Worm (Caenorhabditis elegans): ENCODE results near the gene wdr-46.

wdr-46 gene

DNA sequence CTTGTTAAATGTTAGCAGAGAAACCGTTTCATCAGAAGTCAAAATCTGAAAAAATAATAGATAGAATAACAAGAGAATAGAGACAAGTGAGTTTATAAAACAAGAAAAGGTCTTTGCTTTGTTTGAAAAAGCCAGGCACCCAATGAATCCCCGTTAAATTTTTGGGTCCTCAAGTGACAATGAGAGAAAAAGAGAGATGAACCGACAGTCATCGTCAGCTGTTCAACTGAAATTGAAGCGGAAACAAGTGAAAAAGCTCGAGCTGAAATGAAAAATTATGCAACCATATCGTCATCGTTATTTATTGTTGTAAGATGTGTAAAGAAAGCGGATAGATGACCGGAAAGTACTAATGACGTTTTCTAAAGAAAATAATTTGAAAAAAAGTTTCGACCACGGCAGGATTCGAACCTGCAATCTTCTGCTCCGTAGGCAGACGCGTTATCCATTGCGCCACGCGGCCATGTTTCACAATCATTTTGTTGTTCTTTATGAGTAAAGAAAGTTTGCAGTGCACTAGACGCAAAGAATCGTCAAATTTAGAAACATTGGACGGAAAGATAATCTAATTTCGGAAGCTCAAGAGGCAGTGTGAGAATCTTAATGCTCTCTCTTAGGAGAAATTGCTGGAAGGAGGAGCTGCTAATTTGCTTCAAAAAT, 45.6 kb downstream of the wdr-46 start, which contains the start of gene F08G5.3:
Gene F08G5.3 (minus strand): TSS at position 51 of the 660 bp plus-strand sequence.
- TF ChIP-seq ceh-88 (GFP tag; IDR thresholded peaks at IDR 0.05) (no peak), jun-1 (tag; optimal IDR thresholded peaks at IDR 0.05) (no peak), lir-3 (tag; optimal IDR thresholded peaks at IDR 0.05; ENCODE audit: poor library complexity) (peak; percentile 27), nhr-20 (tag; optimal IDR thresholded peaks at IDR 0.05) (peak; percentile 50), unc-30 (tag; optimal IDR thresholded peaks at IDR 0.05) (no peak), dsc-1 (tag; optimal IDR thresholded peaks at IDR 0.05) (peak; percentile 56), ceh-63 (GFP tag; optimal IDR thresholded peaks at IDR 0.05) (no peak), skn-1 (tag; optimal IDR thresholded peaks at IDR 0.05) (no peak), rnt-1 (tag; optimal IDR thresholded peaks at IDR 0.05) (peak; percentile 4), egl-27 (tag; optimal IDR thresholded peaks at IDR 0.05) (no peak), nhr-237 (tag; optimal IDR thresholded peaks at IDR 0.05) (no peak), hlh-4 (tag; optimal IDR thresholded peaks at IDR 0.05) (no peak), sox-4 (tag; optimal IDR thresholded peaks at IDR 0.05) (no peak), unc-98 (GFP tag; IDR thresholded peaks at IDR 0.05) (0 out of 2 replicates have a peak, but pooled peaks have one; percentile 7), hlh-17 (GFP tag; optimal IDR thresholded peaks at IDR 0.05; ENCODE audit: borderline replicate concordance) (no peak), zip-4 (GFP tag; optimal IDR thresholded peaks at IDR 0.05) (peak; percentile 18), elt-3 (tag; optimal IDR thresholded peaks at IDR 0.05) (peak in 1 of 6 experiments; percentile 43), tlp-1 (tag; optimal IDR thresholded peaks at IDR 0.05) (no peak), ama-1 (optimal IDR thresholded peaks at IDR 0.05) (no peak), snu-23 (GFP tag; optimal IDR thresholded peaks at IDR 0.05) (peak; percentile 62), lin-39 (tag; optimal IDR thresholded peaks at IDR 0.05) (no peak), aha-1 (tag; optimal IDR thresholded peaks at IDR 0.05) (no peak), isw-1 (GFP tag; IDR thresholded peaks at IDR 0.05) (no peak), nhr-71 (tag; optimal IDR thresholded peaks at IDR 0.05) (peak; percentile 65), C16A3.4 (tag; optimal IDR thresholded peaks at IDR 0.05) (peak; percentile 41), nhr-85 (tag) (peak; percentile 72), nhr-90 (tag; optimal IDR thresholded peaks at IDR 0.05; ENCODE audit: poor library complexity) (peak; percentile 57), zag-1 (tag; optimal IDR thresholded peaks at IDR 0.05) (no peak), ztf-4 (tag; optimal IDR thresholded peaks at IDR 0.05) (no peak), egl-13 (tag; optimal IDR thresholded peaks at IDR 0.05) (no peak), vab-15 (tag; optimal IDR thresholded peaks at IDR 0.05) (no peak), tbx-2 (tag; optimal IDR thresholded peaks at IDR 0.05) (peak; percentile 29), hpl-2 (GFP tag; optimal IDR thresholded peaks at IDR 0.05) (no peak), efl-1 (optimal IDR thresholded peaks at IDR 0.05) (peak in 1 of 2 experiments; percentile 43), efl-1 (GFP tag; optimal IDR thresholded peaks at IDR 0.05 in 1 of 2) (peak; percentile 17 to 92), ets-5 (GFP tag; IDR thresholded peaks at IDR 0.05) (no peak), nhr-11 (tag; optimal IDR thresholded peaks at IDR 0.05) (no peak), nhr-47 (tag; optimal IDR thresholded peaks at IDR 0.05) (peak; percentile 49), mep-1 (tag; optimal IDR thresholded peaks at IDR 0.05) (peak; percentile 21), ces-1 (GFP tag; optimal IDR thresholded peaks at IDR 0.05) (no peak), lin-15B (tag; optimal IDR thresholded peaks at IDR 0.05) (no peak), fos-1 (tag; optimal IDR thresholded peaks at IDR 0.05) (no peak), ceh-8 (GFP tag; optimal IDR thresholded peaks at IDR 0.05) (no peak), unc-86 (tag; optimal IDR thresholded peaks at IDR 0.05) (no peak), mdl-1 (tag; optimal IDR thresholded peaks at IDR 0.05) (peak in 1 of 2 experiments; percentile 40), ceh-82 (tag; optimal IDR thresholded peaks at IDR 0.05) (peak in 1 of 3 experiments; percentile 8), lin-35 (GFP tag; optimal IDR thresholded peaks at IDR 0.05) (peak; percentile 25 to 69), F16B12.6 (tag; optimal IDR thresholded peaks at IDR 0.05) (no peak), snpc-4 (tag; optimal IDR thresholded peaks at IDR 0.05) (no peak), lin-13 (GFP tag; optimal IDR thresholded peaks at IDR 0.05) (no peak), C04F5.9 (tag; optimal IDR thresholded peaks at IDR 0.05) (no peak), nhr-77 (tag; optimal IDR thresholded peaks at IDR 0.05) (peak; percentile 28), nhr-76 (tag; optimal IDR thresholded peaks at IDR 0.05) (no peak)

Measured in whole organism, L1 larva.